Worm (Caenorhabditis elegans) whole organism, L4 larva: ENCODE measurements around the gene K07F5.7.
"Not testable (repeated sequence)": the region's sequence is repeated elsewhere in the genome, so short reads cannot be mapped to it uniquely, and the experiment has no call there.

Experiments
- D1046.2 ChIP-seq: fragments of 200-800 bp; sonication (Bioruptor generic); IDR thresholded peaks from 2 replicates; pipeline ENCODE4 v1.3.6; 2022; ENCODE audit warnings: missing genetic modification characterization, missing compliant biosample characterization
- daf-16 ChIP-seq, 3 experiments: sonication (generic microtip); optimal IDR thresholded peaks; 2 replicates each; lab custom pipeline; 2016 to 2017; ENCODE audit warnings: missing genetic modification characterization in 3 of 3, missing genetic modification reagents in 3 of 3, mild to moderate bottlenecking in 2 of 3, missing compliant biosample characterization in 2 of 3, missing biosample characterization in 1 of 3, moderate library complexity in 1 of 3
- dpl-1 ChIP-seq: fragments of 150-350 bp; optimal IDR thresholded peaks from 2 replicates; lab custom pipeline; 2014; ENCODE audit warnings: missing biosample characterization, missing genetic modification reagents, missing genetic modification characterization
- mes-2 ChIP-seq: sonication (generic microtip); optimal IDR thresholded peaks from 2 replicates; lab custom pipeline; 2016; ENCODE audit warnings: missing genotype, mild to moderate bottlenecking, missing genetic modification characterization, missing compliant biosample characterization; ENCODE audit not compliant: poor library complexity, severe bottlenecking
- mxl-3 ChIP-seq: fragments of 200-800 bp; sonication (Bioruptor generic); optimal IDR thresholded peaks from 2 replicates; lab custom pipeline; 2018; ENCODE audit warnings: mild to moderate bottlenecking, missing genetic modification characterization, missing compliant biosample characterization
- nhr-11 ChIP-seq: fragments of 150-350 bp; optimal IDR thresholded peaks from 2 replicates; lab custom pipeline; 2014; ENCODE audit warnings: missing biosample characterization, missing genetic modification characterization
- nhr-48 ChIP-seq: sonication (generic microtip); optimal IDR thresholded peaks from 2 replicates; lab custom pipeline; 2016; ENCODE audit warnings: mild to moderate bottlenecking, missing genetic modification characterization, missing compliant biosample characterization
- pha-4 ChIP-seq, 2 experiments: fragments of 150-350 bp in 1 of 2; fragments of 200-800 bp in 1 of 2; sonication (Bioruptor generic) in 1 of 2; IDR thresholded peaks in 1 of 2; optimal IDR thresholded peaks in 1 of 2; 2 replicates each; pipeline versions ENCODE4 v1.3.6 to Lab custom; 2014 to 2022; ENCODE audit warnings: missing genetic modification characterization in 2 of 2, missing genetic modification reagents in 2 of 2, missing biosample characterization in 1 of 2, missing compliant biosample characterization in 1 of 2
- sdz-12 ChIP-seq: fragments of 200-800 bp; sonication (Bioruptor generic); optimal IDR thresholded peaks from 2 replicates; lab custom pipeline; 2018; ENCODE audit warnings: mild to moderate bottlenecking, missing genetic modification characterization, missing compliant biosample characterization
- snpc-1.2 ChIP-seq: fragments of 200-800 bp; sonication (Bioruptor generic); IDR thresholded peaks from 2 replicates; pipeline ENCODE4 v1.3.6; 2022; ENCODE audit warnings: missing genetic modification reagents, missing genetic modification characterization, missing compliant biosample characterization
- spr-1 ChIP-seq: sonication (generic microtip); optimal IDR thresholded peaks from 2 replicates; lab custom pipeline; 2016; ENCODE audit warnings: mild to moderate bottlenecking, missing genetic modification characterization, missing compliant biosample characterization
- zag-1 ChIP-seq: fragments of 150-350 bp; optimal IDR thresholded peaks from 2 replicates; lab custom pipeline; 2014; ENCODE audit warnings: missing biosample characterization, missing genetic modification characterization

- not testable (repeated sequence) for TF ChIP-seq mxl-3 (GFP tag; lab: Kevin White, UChicago); spr-1 (tag; lab: Kevin White, UChicago); dpl-1 (GFP tag; lab: Kevin White, UChicago); nhr-48 (tag; lab: Kevin White, UChicago); daf-16 (GFP tag; optimal IDR thresholded peaks at IDR 0.05; lab: Kevin White, UChicago); daf-16 (tag; optimal IDR thresholded peaks at IDR 0.05; lab: Kevin White, UChicago); snpc-1.2 (GFP tag; lab: Robert Waterston, UW); pha-4 (GFP tag; IDR thresholded peaks at IDR 0.05; lab: Robert Waterston, UW); pha-4 (tag; optimal IDR thresholded peaks at IDR 0.05; lab: Kevin White, UChicago); mes-2 (tag; lab: Kevin White, UChicago); nhr-11 (tag; lab: Kevin White, UChicago); sdz-12; D1046.2; zag-1 (tag; lab: Kevin White, UChicago)
Observed at ce11 chrIV:9894331-9894730, 46.4 kb upstream of the K07F5.7 start, which contains the start of gene msp-77.
